Worm (Caenorhabditis elegans): ENCODE measurements around the gene F52B11.2.

Gene F52B11.2

ce11 chrIV:14091242-14091641 lies 7.9 kb downstream of the F52B11.2 start, which contains the start of gene noah-2:
noah-2 (plus strand) TSS chrIV:14091254.
- TF ChIP-seq ceh-62 (tag; optimal IDR thresholded peaks at IDR 0.05) = no peak
- TF ChIP-seq mxl-3 (GFP tag; optimal IDR thresholded peaks at IDR 0.05) = peak; percentile 20
- TF ChIP-seq hlh-30 (tag; optimal IDR thresholded peaks at IDR 0.05; ENCODE audit: insufficient read depth) = peak; percentile 10
- peak; percentile 6 for TF ChIP-seq hlh-11 (tag; optimal IDR thresholded peaks at IDR 0.05)
- TF ChIP-seq nhr-28 (tag; optimal IDR thresholded peaks at IDR 0.05) = peak; percentile 4
- no peak for TF ChIP-seq F44E2.7 (GFP tag; IDR thresholded peaks at IDR 0.05)
- TF ChIP-seq nhr-76 (tag; optimal IDR thresholded peaks at IDR 0.05) = no peak

ce11 chrIV:14098540-14099098 lies 15.3 kb downstream of the F52B11.2 start:
- TF ChIP-seq set-16 (GFP tag; IDR thresholded peaks at IDR 0.05) = peak; percentile 99
- no peak for TF ChIP-seq nhr-77 (tag; optimal IDR thresholded peaks at IDR 0.05)
- peak; percentile 28 for TF ChIP-seq rbr-2 (tag; optimal IDR thresholded peaks at IDR 0.05)
- no peak for TF ChIP-seq dmd-9 (GFP tag; IDR thresholded peaks at IDR 0.05)
- TF ChIP-seq daf-16 (GFP tag; optimal IDR thresholded peaks at IDR 0.05) = no peak
- no peak for TF ChIP-seq daf-16 (tag; optimal IDR thresholded peaks at IDR 0.05)
- no peak for TF ChIP-seq zfp-3 (GFP tag; conservative IDR thresholded peaks at IDR 0.05)
- TF ChIP-seq unc-62 (GFP tag; optimal IDR thresholded peaks at IDR 0.05 in 1 of 2) = peak in 1 of 2 experiments; percentile 23
- no peak for TF ChIP-seq unc-62 (tag; optimal IDR thresholded peaks at IDR 0.05)
- 0 out of 2 replicates have a peak, but pooled peaks have one; percentile 33 for TF ChIP-seq php-3 (GFP tag; IDR thresholded peaks at IDR 0.05)
- TF ChIP-seq arid-1 (GFP tag; conservative IDR thresholded peaks at IDR 0.05) = no peak
- peak; percentile 62; the same call in 1 of the 2 replicates for TF ChIP-seq pha-4 (GFP tag; IDR thresholded peaks at IDR 0.05)
- TF ChIP-seq pha-4 (tag; optimal IDR thresholded peaks at IDR 0.05) = no peak
- TF ChIP-seq lin-38 (GFP tag; IDR thresholded peaks at IDR 0.05) = peak; percentile 30; the same call in 1 of the 2 replicates
- TF ChIP-seq fkh-10 (GFP tag; optimal IDR thresholded peaks at IDR 0.05) = no peak
- TF ChIP-seq spr-1 (tag; optimal IDR thresholded peaks at IDR 0.05) = no peak

- no peak for TF ChIP-seq dmd-8 (GFP tag; IDR thresholded peaks at IDR 0.05)
- TF ChIP-seq F49E8.2 (tag; optimal IDR thresholded peaks at IDR 0.05; ENCODE audit: borderline replicate concordance) = no peak
- no peak for TF ChIP-seq snpc-4 (tag; optimal IDR thresholded peaks at IDR 0.05)
- no peak for TF ChIP-seq daf-16 (GFP tag; optimal IDR thresholded peaks at IDR 0.05)
- TF ChIP-seq daf-16 (tag; optimal IDR thresholded peaks at IDR 0.05) = no peak
- no peak for TF ChIP-seq tra-1 (GFP tag; IDR thresholded peaks at IDR 0.05)
- no peak for TF ChIP-seq dmd-9 (GFP tag; IDR thresholded peaks at IDR 0.05)
- TF ChIP-seq nhr-77 (tag; optimal IDR thresholded peaks at IDR 0.05) = no peak
- no peak for TF ChIP-seq lin-15B (tag; optimal IDR thresholded peaks at IDR 0.05)
- TF ChIP-seq skn-1 (tag; optimal IDR thresholded peaks at IDR 0.05) = no peak
Observed at ce11 chrIV:14099256-14099655, 15.9 kb downstream of the F52B11.2 start, which contains the start of gene col-133. col-133 (minus strand) TSS chrIV:14099356.

DNA sequence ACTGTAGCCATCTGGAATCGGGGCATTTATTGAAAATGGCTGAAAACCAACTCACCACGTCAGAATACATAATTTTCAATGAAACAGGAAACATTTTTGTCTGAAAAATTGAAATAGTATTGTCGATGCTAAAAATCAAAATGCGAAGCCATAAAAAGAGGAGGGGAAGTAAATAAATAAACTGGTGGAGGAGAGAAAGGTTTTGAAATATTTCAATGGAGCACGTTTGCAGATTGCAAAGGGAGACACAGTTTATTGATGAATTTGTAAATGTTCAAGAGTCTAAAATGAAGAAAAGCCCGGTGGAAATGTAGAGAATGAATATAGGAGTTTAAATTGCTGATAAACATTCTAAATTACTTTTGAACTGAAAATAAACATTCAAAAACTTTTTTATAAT lies 19.7 kb downstream of the F52B11.2 start, which contains the start of gene F52B11.5:
F52B11.5 (minus strand) TSS at position 178 of the 400 bp plus-strand sequence.
- TF ChIP-seq dmd-9 (GFP tag; IDR thresholded peaks at IDR 0.05) = no peak
- TF ChIP-seq mdt-29 (GFP tag; IDR thresholded peaks at IDR 0.05) = no peak
- TF ChIP-seq daf-16 (GFP tag; optimal IDR thresholded peaks at IDR 0.05) = no peak
- TF ChIP-seq daf-16 (tag; optimal IDR thresholded peaks at IDR 0.05) = peak; percentile 74
- TF ChIP-seq arid-1 (GFP tag; conservative IDR thresholded peaks at IDR 0.05) = no peak
- TF ChIP-seq lsy-2 (tag; optimal IDR thresholded peaks at IDR 0.05) = no peak
- no peak for TF ChIP-seq ztf-11 (tag; optimal IDR thresholded peaks at IDR 0.05)
- TF ChIP-seq set-16 (GFP tag; IDR thresholded peaks at IDR 0.05) = no peak
- no peak for TF ChIP-seq nhr-48 (tag; optimal IDR thresholded peaks at IDR 0.05)
- no peak for TF ChIP-seq zfp-2 (tag; optimal IDR thresholded peaks at IDR 0.05)
- TF ChIP-seq egl-43 (GFP tag; IDR thresholded peaks at IDR 0.05) = no peak
- no peak for TF ChIP-seq madf-9 (GFP tag; conservative IDR thresholded peaks at IDR 0.05)
- no peak for TF ChIP-seq ceh-62 (tag; optimal IDR thresholded peaks at IDR 0.05)
- TF ChIP-seq daf-12 (tag; optimal IDR thresholded peaks at IDR 0.05) = no peak
- TF ChIP-seq mxl-2 (GFP tag; conservative IDR thresholded peaks at IDR 0.05) = no peak
- TF ChIP-seq R02D3.7 (tag; optimal IDR thresholded peaks at IDR 0.05) = no peak
- TF ChIP-seq nhr-28 (tag; optimal IDR thresholded peaks at IDR 0.05) = peak; percentile 28
- TF ChIP-seq nhr-25 (tag; optimal IDR thresholded peaks at IDR 0.05; ENCODE audit: borderline replicate concordance, insufficient read depth) = no peak
- TF ChIP-seq dpl-1 (GFP tag; optimal IDR thresholded peaks at IDR 0.05) = peak; percentile 26
- TF ChIP-seq zfp-3 (GFP tag; conservative IDR thresholded peaks at IDR 0.05) = no peak
- TF ChIP-seq F44E2.7 (GFP tag; IDR thresholded peaks at IDR 0.05) = no peak
- peak; percentile 37 for TF ChIP-seq pqm-1 (tag; optimal IDR thresholded peaks at IDR 0.05)
- TF ChIP-seq lin-13 (GFP tag; optimal IDR thresholded peaks at IDR 0.05) = no peak
- TF ChIP-seq Y48G9A.11 (GFP tag; IDR thresholded peaks at IDR 0.05) = no peak
- TF ChIP-seq nhr-11 (tag; optimal IDR thresholded peaks at IDR 0.05) = no peak
